Fruit fly (Drosophila melanogaster): ENCODE data around the gene CG9168.

The CG9168 gene

dm6 chr3L:1368201-1368617, 42.6 kb upstream of the CG9168 start (continued):
- TF ChIP-seq Abd-B (GFP tag; optimal IDR thresholded peaks at IDR 0.05) = no peak
- TF ChIP-seq psq (GFP tag; optimal IDR thresholded peaks at IDR 0.05) = peak; percentile 81

- no peak for TF ChIP-seq usp (GFP tag; optimal IDR thresholded peaks at IDR 0.05)
- TF ChIP-seq Jra (GFP tag; optimal IDR thresholded peaks at IDR 0.05) = no peak
- TF ChIP-seq Myc (optimal IDR thresholded peaks at IDR 0.05) = no peak
- TF ChIP-seq pan (optimal IDR thresholded peaks at IDR 0.05) = no peak
- no peak for TF ChIP-seq h (GFP tag; optimal IDR thresholded peaks at IDR 0.05)
- no peak for TF ChIP-seq rgr (GFP tag; optimal IDR thresholded peaks at IDR 0.05)
- TF ChIP-seq Hr83 (GFP tag; optimal IDR thresholded peaks at IDR 0.05; ENCODE audit: poor library complexity, severe bottlenecking) = no peak
- no peak for TF ChIP-seq Hnf4 (GFP tag; optimal IDR thresholded peaks at IDR 0.05)
- no peak for TF ChIP-seq GATAd (GFP tag; optimal IDR thresholded peaks at IDR 0.05)
- no peak for TF ChIP-seq psq (GFP tag; optimal IDR thresholded peaks at IDR 0.05)
- TF ChIP-seq Dfd (GFP tag; optimal IDR thresholded peaks at IDR 0.05) = no peak
Measured at dm6 chr3L:1370099-1370678, 40.7 kb upstream of the CG9168 start, which contains the start of gene ru. ru (plus strand) TSS chr3L:1370628.

- no peak for TF ChIP-seq brk (GFP tag; optimal IDR thresholded peaks at IDR 0.05)
- TF ChIP-seq Hnf4 (GFP tag; optimal IDR thresholded peaks at IDR 0.05) = no peak
- TF ChIP-seq fru (GFP tag; optimal IDR thresholded peaks at IDR 0.05) = peak; percentile 11
- TF ChIP-seq rgr (GFP tag; optimal IDR thresholded peaks at IDR 0.05) = peak; percentile 10
- peak; percentile 13 for TF ChIP-seq h (GFP tag; optimal IDR thresholded peaks at IDR 0.05)
- TF ChIP-seq sage (GFP tag; optimal IDR thresholded peaks at IDR 0.05) = no peak
- peak; percentile 1 for TF ChIP-seq sv (GFP tag; optimal IDR thresholded peaks at IDR 0.05)
- peak in 1 of 2 experiments; percentile 21 for TF ChIP-seq foxo (GFP tag; optimal IDR thresholded peaks at IDR 0.05)
- peak; percentile 14 for TF ChIP-seq ey (GFP tag; optimal IDR thresholded peaks at IDR 0.05)
- TF ChIP-seq pan (optimal IDR thresholded peaks at IDR 0.05) = no peak
- no peak for TF ChIP-seq CG32264 (GFP tag; optimal IDR thresholded peaks at IDR 0.05)
Measured at dm6 chr3L:1370939-1371338, 39.9 kb upstream of the CG9168 start.

- TF ChIP-seq Hr83 (GFP tag; optimal IDR thresholded peaks at IDR 0.05; ENCODE audit: poor library complexity, severe bottlenecking) (no peak), tai (GFP tag; optimal IDR thresholded peaks at IDR 0.05) (no peak), Vsx2 (GFP tag; optimal IDR thresholded peaks at IDR 0.05; ENCODE audit: partially characterized antibody) (no peak), Myc (optimal IDR thresholded peaks at IDR 0.05) (no peak), Abd-B (GFP tag; optimal IDR thresholded peaks at IDR 0.05) (no peak), br (GFP tag; optimal IDR thresholded peaks at IDR 0.05) (no peak), HLH106 (tag; optimal IDR thresholded peaks at IDR 0.05) (peak; percentile 68), woc (GFP tag; optimal IDR thresholded peaks at IDR 0.05) (peak; percentile 19), CG32264 (GFP tag; optimal IDR thresholded peaks at IDR 0.05) (no peak), psq (GFP tag; optimal IDR thresholded peaks at IDR 0.05) (peak; percentile 80), dsf (GFP tag; optimal IDR thresholded peaks at IDR 0.05; ENCODE audit: borderline replicate concordance) (no peak), Dif (GFP tag; optimal IDR thresholded peaks at IDR 0.05; ENCODE audit: partially characterized antibody) (no peak), Hnf4 (GFP tag; optimal IDR thresholded peaks at IDR 0.05) (peak; percentile 5), Rel (GFP tag; optimal IDR thresholded peaks at IDR 0.05) (no peak), Rel (tag; optimal IDR thresholded peaks at IDR 0.05) (no peak), sage (GFP tag; optimal IDR thresholded peaks at IDR 0.05) (no peak), Hr78 (GFP tag; optimal IDR thresholded peaks at IDR 0.05) (no peak), brk (GFP tag; optimal IDR thresholded peaks at IDR 0.05) (no peak), rgr (GFP tag; optimal IDR thresholded peaks at IDR 0.05) (peak; percentile 58), pan (optimal IDR thresholded peaks at IDR 0.05) (no peak), CG9705 (GFP tag; optimal IDR thresholded peaks at IDR 0.05) (no peak), Dfd (GFP tag; optimal IDR thresholded peaks at IDR 0.05) (no peak), foxo (GFP tag; optimal IDR thresholded peaks at IDR 0.05) (peak in 1 of 2 experiments; percentile 55), dmrt93B (GFP tag; optimal IDR thresholded peaks at IDR 0.05) (no peak), Sp1 (GFP tag; optimal IDR thresholded peaks at IDR 0.05) (peak; percentile 47), N (GFP tag; optimal IDR thresholded peaks at IDR 0.05) (no peak), jim (GFP tag; optimal IDR thresholded peaks at IDR 0.05) (no peak), usp (GFP tag; optimal IDR thresholded peaks at IDR 0.05) (no peak), sv (GFP tag; optimal IDR thresholded peaks at IDR 0.05) (no peak), OdsH (GFP tag; optimal IDR thresholded peaks at IDR 0.05) (peak; percentile 63), h (GFP tag; optimal IDR thresholded peaks at IDR 0.05) (peak; percentile 70), lola (GFP tag; optimal IDR thresholded peaks at IDR 0.05) (no peak), Jra (GFP tag; optimal IDR thresholded peaks at IDR 0.05) (no peak), ey (GFP tag; optimal IDR thresholded peaks at IDR 0.05) (peak; percentile 42), fru (GFP tag; optimal IDR thresholded peaks at IDR 0.05) (peak; percentile 37), Mio (GFP tag; optimal IDR thresholded peaks at IDR 0.05) (no peak), CrebA (GFP tag; optimal IDR thresholded peaks at IDR 0.05; ENCODE audit: borderline replicate concordance) (no peak), GATAd (GFP tag; optimal IDR thresholded peaks at IDR 0.05) (no peak), dl (GFP tag; optimal IDR thresholded peaks at IDR 0.05; ENCODE audit: insufficient read depth in 1 of 2, partially characterized antibody in 2 of 2) (no peak)
Measured at dm6 chr3L:1374438-1375133, 36.3 kb upstream of the CG9168 start.
